Worm (Caenorhabditis elegans) whole organism, young adult: ENCODE measurements around the gene R08A2.2.

ENCODE experiments used
- B0336.3 ChIP-seq: fragments of 200-800 bp; sonication (Bioruptor generic); IDR thresholded peaks from 2 replicates; pipeline ENCODE4 v1.3.6; 2022; ENCODE audit warnings: missing genetic modification characterization, missing compliant biosample characterization
- C06A6.2 ChIP-seq: fragments of 200-800 bp; sonication (Bioruptor generic); conservative IDR thresholded peaks from 2 replicates; pipeline ENCODE4 v1.3.6; 2022; ENCODE audit warnings: missing genetic modification characterization, missing compliant biosample characterization
- ama-1 ChIP-seq, 3 experiments: fragments of 150-350 bp in 1 of 3; sonication (generic microtip) in 2 of 3; optimal IDR thresholded peaks; 2 replicates each; lab custom pipeline; 2014 to 2018; ENCODE audit warnings: missing biosample characterization in 2 of 3, missing genetic modification characterization in 2 of 3, missing genetic modification reagents in 2 of 3
- chd-7 ChIP-seq: sonication (generic microtip); optimal IDR thresholded peaks from 2 replicates; lab custom pipeline; 2016; ENCODE audit warnings: mild to moderate bottlenecking, missing genetic modification characterization, moderate library complexity, missing compliant biosample characterization
- madf-6 ChIP-seq: fragments of 200-800 bp; sonication (Bioruptor generic); IDR thresholded peaks from 2 replicates; pipeline ENCODE4 v1.3.6; 2022; ENCODE audit warnings: missing genetic modification reagents, missing genetic modification characterization, missing compliant biosample characterization
- nfya-1 ChIP-seq: sonication (generic microtip); optimal IDR thresholded peaks from 2 replicates; lab custom pipeline; 2017; ENCODE audit warnings: antibody characterized with exemption, missing compliant biosample characterization, missing genetic modification characterization, borderline replicate concordance; ENCODE audit not compliant: insufficient read depth
- snpc-1.3 ChIP-seq: sonication (generic microtip); optimal IDR thresholded peaks from 2 replicates; lab custom pipeline; 2017; ENCODE audit warnings: missing genetic modification characterization, mild to moderate bottlenecking, missing compliant biosample characterization, antibody characterized with exemption, moderate library complexity, missing genotype, missing genetic modification reagents; ENCODE audit not compliant: insufficient read depth
- tbx-9 ChIP-seq: sonication (generic microtip); optimal IDR thresholded peaks from 2 replicates; lab custom pipeline; 2016; ENCODE audit warnings: borderline replicate concordance, missing genetic modification characterization, inconsistent platforms, missing compliant biosample characterization

DNA sequence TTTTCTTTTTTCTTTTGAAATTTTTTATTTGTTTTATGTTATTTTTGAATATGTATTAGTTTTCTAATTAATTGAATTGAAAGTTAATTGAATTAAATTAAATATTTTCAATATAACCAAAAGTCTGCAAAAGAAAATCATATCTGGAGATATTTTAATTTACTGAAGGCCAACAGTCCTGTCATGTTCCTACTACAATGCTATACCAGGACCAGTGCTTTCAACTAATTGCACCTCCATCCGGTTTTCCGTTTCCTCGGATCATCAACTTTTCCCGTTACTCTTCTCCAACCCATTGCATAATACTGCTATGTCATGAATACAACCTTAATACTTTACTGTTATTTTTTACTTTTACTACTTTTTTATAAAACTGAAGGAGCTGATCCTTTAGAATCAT, 3.2 kb downstream of the R08A2.2 start, which contains the start of gene R08A2.5:
- TF ChIP-seq C06A6.2 (GFP tag; lab: Robert Waterston, UW) (no peak), ama-1 (optimal IDR thresholded peaks at IDR 0.05; lab: Kevin White, UChicago) (no peak), ama-1 (GFP tag; optimal IDR thresholded peaks at IDR 0.05; lab: Kevin White, UChicago) (no peak), chd-7 (no peak), snpc-1.3 (no peak), madf-6 (GFP tag; lab: Robert Waterston, UW) (no peak), nfya-1 (no peak), tbx-9 (tag; lab: Kevin White, UChicago) (no peak), B0336.3 (no peak)
